Fruit fly (Drosophila melanogaster) Kc167 (cell line): ENCODE results near the gene CG1428.

Source experiments
- Myc ChIP-seq: fragments of >200 bp; optimal IDR thresholded peaks from 2 replicates; lab custom pipeline; 2017; ENCODE audit warnings: missing external identifiers
- Sin3A ChIP-seq: fragments of >200 bp; optimal IDR thresholded peaks from 2 replicates; lab custom pipeline; 2018; ENCODE audit warnings: missing external identifiers
- h ChIP-seq: fragments of >200 bp; optimal IDR thresholded peaks from 3 replicates; lab custom pipeline; 2018; ENCODE audit warnings: missing external identifiers
- insv ChIP-seq: fragments of >200 bp; optimal IDR thresholded peaks from 3 replicates; lab custom pipeline; 2018; ENCODE audit warnings: missing external identifiers
- psq ChIP-seq: fragments of >200 bp; optimal IDR thresholded peaks from 2 replicates; lab custom pipeline; 2017; ENCODE audit warnings: missing external identifiers
- ttk ChIP-seq: sonication (Bioruptor generic); optimal IDR thresholded peaks from 2 replicates; lab custom pipeline; 2017; ENCODE audit warnings: missing external identifiers

dm6 chr2L:21899001-21899715 lies 6.9 kb upstream of the CG1428 start:
- no peak for TF ChIP-seq psq
- no peak for TF ChIP-seq insv (lab: Kevin White, UChicago)
- TF ChIP-seq Sin3A: no peak
- no peak for TF ChIP-seq h (lab: Kevin White, UChicago)
- no peak for TF ChIP-seq ttk (lab: Kevin White, UChicago)
- TF ChIP-seq Myc (lab: Kevin White, UChicago): no peak
